Worm (Caenorhabditis elegans) whole organism, young adult: ENCODE measurements around the gene spon-1.
A peak's percentile ranks its signal among the peaks of the same experiment; 100 is the strongest.

Source experiments
- F22D6.2 ChIP-seq: sonication (generic microtip); optimal IDR thresholded peaks from 2 replicates; lab custom pipeline; 2016; ENCODE audit warnings: mild to moderate bottlenecking, missing genetic modification characterization, missing compliant biosample characterization
- F33H1.4 ChIP-seq: fragments of 200-800 bp; sonication (Bioruptor generic); IDR thresholded peaks from 2 replicates; pipeline ENCODE4 v1.3.6; 2022; ENCODE audit warnings: missing genetic modification reagents, missing genetic modification characterization, missing compliant biosample characterization
- F49E8.2 ChIP-seq: sonication (generic microtip); optimal IDR thresholded peaks from 3 replicates; lab custom pipeline; 2017; ENCODE audit warnings: missing genetic modification characterization, mild to moderate bottlenecking, missing compliant biosample characterization, antibody characterized with exemption, moderate library complexity; ENCODE audit not compliant: insufficient read depth
- F55B11.4 ChIP-seq: sonication (generic microtip); optimal IDR thresholded peaks from 2 replicates; lab custom pipeline; 2016; ENCODE audit warnings: missing compliant biosample characterization, missing genetic modification characterization, borderline replicate concordance; ENCODE audit not compliant: insufficient read depth
- ama-1 ChIP-seq, 3 experiments: fragments of 150-350 bp in 1 of 3; sonication (generic microtip) in 2 of 3; optimal IDR thresholded peaks; 2 replicates each; lab custom pipeline; 2014 to 2018; ENCODE audit warnings: missing biosample characterization in 2 of 3, missing genetic modification characterization in 2 of 3, missing genetic modification reagents in 2 of 3
- aptf-2 ChIP-seq: fragments of 200-800 bp; sonication (Bioruptor generic); conservative IDR thresholded peaks from 2 replicates; pipeline ENCODE4 v1.3.6; 2022; ENCODE audit warnings: missing genetic modification reagents, missing genetic modification characterization, missing compliant biosample characterization
- atf-7 ChIP-seq: sonication (generic microtip); optimal IDR thresholded peaks from 2 replicates; lab custom pipeline; 2017; ENCODE audit warnings: mild to moderate bottlenecking, missing genetic modification characterization, missing compliant biosample characterization
- let-526 ChIP-seq: fragments of 200-800 bp; sonication (Bioruptor generic); IDR thresholded peaks from 2 replicates; pipeline ENCODE4 v1.3.6; 2022; ENCODE audit warnings: missing genetic modification reagents, missing genetic modification characterization, missing compliant biosample characterization
- nhr-80 ChIP-seq: sonication (generic microtip); optimal IDR thresholded peaks from 2 replicates; lab custom pipeline; 2016; ENCODE audit warnings: missing genetic modification characterization, missing compliant biosample characterization
- xnd-1 ChIP-seq: sonication (generic microtip); optimal IDR thresholded peaks from 2 replicates; lab custom pipeline; 2016; ENCODE audit warnings: missing genotype, missing genetic modification reagents, missing genetic modification characterization, missing compliant biosample characterization
- zim-3 ChIP-seq: sonication (generic microtip); optimal IDR thresholded peaks from 2 replicates; lab custom pipeline; 2017; ENCODE audit warnings: mild to moderate bottlenecking, missing genetic modification characterization, moderate library complexity, missing compliant biosample characterization

- TF ChIP-seq F55B11.4 (tag; lab: Kevin White, UChicago): no peak
- TF ChIP-seq atf-7: no peak
- no peak for TF ChIP-seq zim-3 (tag; lab: Kevin White, UChicago)
- no peak for TF ChIP-seq F22D6.2 (tag; lab: Kevin White, UChicago)
- no peak for TF ChIP-seq F49E8.2 (tag; lab: Kevin White, UChicago)
- TF ChIP-seq ama-1 (optimal IDR thresholded peaks at IDR 0.05; lab: Kevin White, UChicago): peak; percentile 14
- no peak for TF ChIP-seq ama-1 (GFP tag; optimal IDR thresholded peaks at IDR 0.05; lab: Kevin White, UChicago)
- TF ChIP-seq xnd-1 (tag; lab: Kevin White, UChicago): no peak
- TF ChIP-seq F33H1.4 (GFP tag; lab: Robert Waterston, UW): no peak
- no peak for TF ChIP-seq let-526
- TF ChIP-seq nhr-80: peak; percentile 69
- TF ChIP-seq aptf-2: no peak
Measured at ce11 chrII:7155392-7155791, 39.0 kb downstream of the spon-1 start, which contains the start of gene C27H5.2.
